Fruit fly (Drosophila melanogaster) whole organism, prepupa: ENCODE measurements around the gene CG1161.
A peak's percentile ranks its signal among the peaks of the same experiment; 100 is the strongest.

ENCODE experiments used
- CG10631 ChIP-seq: fragments of 200-800 bp; sonication (Bioruptor generic); optimal IDR thresholded peaks from 2 replicates; lab custom pipeline; 2016; ENCODE audit warnings: missing biosample characterization, missing genetic modification characterization
- CG10669 ChIP-seq: fragments of 200-800 bp; sonication (Bioruptor generic); optimal IDR thresholded peaks from 3 replicates; lab custom pipeline; 2018; ENCODE audit warnings: missing biosample characterization, mild to moderate bottlenecking, missing genetic modification characterization, moderate library complexity
- CG11762 ChIP-seq: fragments of 200-800 bp; sonication (Bioruptor generic); optimal IDR thresholded peaks from 3 replicates; lab custom pipeline; 2016; ENCODE audit warnings: missing biosample characterization, missing genetic modification characterization; ENCODE audit not compliant: insufficient read depth
- CG11902 ChIP-seq: fragments of 200-800 bp; sonication (Bioruptor generic); optimal IDR thresholded peaks from 3 replicates; lab custom pipeline; 2016; ENCODE audit warnings: missing biosample characterization, missing genetic modification characterization
- CG15336 ChIP-seq: fragments of 200-800 bp; sonication (Bioruptor generic); IDR thresholded peaks from 2 replicates; pipeline ENCODE4 v1.3.6; 2022; ENCODE audit warnings: missing biosample characterization, missing genetic modification characterization
- CG1621 ChIP-seq: fragments of 200-800 bp; sonication (Bioruptor generic); optimal IDR thresholded peaks from 3 replicates; lab custom pipeline; 2018; ENCODE audit warnings: missing biosample characterization, mild to moderate bottlenecking, missing genetic modification characterization
- CG3032 ChIP-seq: fragments of 200-800 bp; optimal IDR thresholded peaks from 2 replicates; lab custom pipeline; 2019; ENCODE audit warnings: missing biosample characterization, mild to moderate bottlenecking, missing genetic modification characterization, moderate library complexity
- CG32006 ChIP-seq: fragments of 200-800 bp; sonication (Bioruptor generic); optimal IDR thresholded peaks from 3 replicates; lab custom pipeline; 2017; ENCODE audit warnings: missing biosample characterization, mild to moderate bottlenecking, missing genetic modification characterization
- CG34406 ChIP-seq: fragments of 200-800 bp; sonication (Bioruptor generic); optimal IDR thresholded peaks from 3 replicates; lab custom pipeline; 2016; ENCODE audit warnings: missing biosample characterization, missing genetic modification characterization
- CG3919 ChIP-seq: fragments of 200-800 bp; sonication (Bioruptor generic); optimal IDR thresholded peaks from 3 replicates; lab custom pipeline; 2016; ENCODE audit warnings: missing biosample characterization, missing genetic modification characterization
- CG4318 ChIP-seq: fragments of 200-800 bp; sonication (Bioruptor generic); optimal IDR thresholded peaks from 3 replicates; lab custom pipeline; 2017; ENCODE audit warnings: missing biosample characterization, mild to moderate bottlenecking, missing genetic modification characterization
- CG6163 ChIP-seq: fragments of 200-800 bp; sonication (Bioruptor generic); IDR thresholded peaks from 3 replicates; pipeline ENCODE4 v1.3.6; 2022; ENCODE audit warnings: missing biosample characterization, missing genetic modification characterization
- CG6276 ChIP-seq: fragments of 200-800 bp; sonication (Bioruptor generic); optimal IDR thresholded peaks from 2 replicates; lab custom pipeline; 2017; ENCODE audit warnings: missing biosample characterization, mild to moderate bottlenecking, missing genetic modification characterization
- CG6792 ChIP-seq: fragments of 200-800 bp; sonication (Bioruptor generic); optimal IDR thresholded peaks from 3 replicates; lab custom pipeline; 2016; ENCODE audit warnings: missing biosample characterization, missing genetic modification characterization
- CG6808 ChIP-seq: fragments of 200-800 bp; sonication (Bioruptor generic); optimal IDR thresholded peaks from 3 replicates; lab custom pipeline; 2017; ENCODE audit warnings: missing biosample characterization, missing genetic modification characterization, mild to moderate bottlenecking, moderate library complexity, missing genetic modification reagents
- CG7368 ChIP-seq: fragments of 200-800 bp; sonication (Bioruptor generic); optimal IDR thresholded peaks from 3 replicates; lab custom pipeline; 2016; ENCODE audit warnings: missing biosample characterization, missing genetic modification characterization
- CG8119 ChIP-seq: fragments of 200-800 bp; sonication (Bioruptor generic); IDR thresholded peaks from 3 replicates; pipeline ENCODE4 v1.3.6; 2022; ENCODE audit warnings: missing biosample characterization, missing genetic modification characterization
- CG8319 ChIP-seq: fragments of 200-800 bp; sonication (Bioruptor generic); optimal IDR thresholded peaks from 3 replicates; lab custom pipeline; 2016; ENCODE audit warnings: missing biosample characterization, missing genetic modification characterization
- CG8632 ChIP-seq: fragments of 200-800 bp; sonication (Bioruptor generic); optimal IDR thresholded peaks from 3 replicates; lab custom pipeline; 2016; ENCODE audit warnings: missing biosample characterization, missing genetic modification characterization
- Eip75B ChIP-seq: fragments of 200-800 bp; sonication (Bioruptor generic); optimal IDR thresholded peaks from 3 replicates; lab custom pipeline; 2016; ENCODE audit warnings: missing biosample characterization, missing genetic modification characterization
- Eip78C ChIP-seq: fragments of 200-800 bp; sonication (Bioruptor generic); peaks from one replicate; lab custom pipeline; 2016; ENCODE audit warnings: missing biosample characterization, missing genetic modification characterization
- Ets96B ChIP-seq: fragments of 200-800 bp; optimal IDR thresholded peaks from 2 replicates; lab custom pipeline; 2019; ENCODE audit warnings: missing biosample characterization, mild to moderate bottlenecking, missing genetic modification characterization, moderate library complexity
- Gug ChIP-seq: fragments of 200-800 bp; sonication (Bioruptor generic); IDR thresholded peaks from 2 replicates; pipeline ENCODE4 v1.3.6; 2022; ENCODE audit warnings: missing biosample characterization, missing genetic modification characterization
- Hr39 ChIP-seq: fragments of 200-800 bp; sonication (Bioruptor generic); optimal IDR thresholded peaks from 2 replicates; lab custom pipeline; 2016; ENCODE audit warnings: missing biosample characterization, missing genetic modification characterization
- Hr4 ChIP-seq: fragments of 200-800 bp; sonication (Bioruptor generic); optimal IDR thresholded peaks from 3 replicates; lab custom pipeline; 2016; ENCODE audit warnings: missing biosample characterization, missing genetic modification characterization
- Lpt ChIP-seq: fragments of 200-800 bp; sonication (Bioruptor generic); optimal IDR thresholded peaks from 3 replicates; lab custom pipeline; 2016; ENCODE audit warnings: missing biosample characterization, missing genetic modification characterization
- Met ChIP-seq: fragments of 200-800 bp; sonication (Bioruptor generic); optimal IDR thresholded peaks from 3 replicates; lab custom pipeline; 2016; ENCODE audit warnings: missing biosample characterization, missing genetic modification characterization
- OdsH ChIP-seq: fragments of 200-800 bp; sonication (Bioruptor generic); optimal IDR thresholded peaks from 3 replicates; lab custom pipeline; 2016; ENCODE audit warnings: missing biosample characterization, missing genetic modification characterization
- Smox ChIP-seq: fragments of 200-800 bp; sonication (Bioruptor generic); optimal IDR thresholded peaks from 3 replicates; lab custom pipeline; 2016; ENCODE audit warnings: missing biosample characterization, missing genetic modification characterization
- Sox102F ChIP-seq: fragments of 200-800 bp; sonication (Bioruptor generic); optimal IDR thresholded peaks from 2 replicates; lab custom pipeline; 2016; ENCODE audit warnings: missing biosample characterization, mild to moderate bottlenecking, missing genetic modification characterization
- Sox14 ChIP-seq: fragments of 200-800 bp; sonication (Bioruptor generic); optimal IDR thresholded peaks from 3 replicates; lab custom pipeline; 2016; ENCODE audit warnings: missing biosample characterization, missing genetic modification characterization
- Sox15 ChIP-seq: fragments of 200-800 bp; sonication (Bioruptor generic); optimal IDR thresholded peaks from 3 replicates; lab custom pipeline; 2016; ENCODE audit warnings: missing biosample characterization, missing genetic modification characterization
- achi ChIP-seq: fragments of 200-800 bp; sonication (Bioruptor generic); optimal IDR thresholded peaks from 3 replicates; lab custom pipeline; 2016; ENCODE audit warnings: missing biosample characterization, missing genetic modification characterization
- acj6 ChIP-seq: fragments of 200-800 bp; sonication (Bioruptor generic); optimal IDR thresholded peaks from 3 replicates; lab custom pipeline; 2016; ENCODE audit warnings: missing biosample characterization, missing genetic modification characterization
- cyc ChIP-seq: fragments of 200-800 bp; sonication (Bioruptor generic); optimal IDR thresholded peaks from 3 replicates; lab custom pipeline; 2016; ENCODE audit warnings: missing biosample characterization, missing genetic modification characterization
- dac ChIP-seq: fragments of 200-800 bp; sonication (Bioruptor generic); optimal IDR thresholded peaks from 2 replicates; lab custom pipeline; 2017; ENCODE audit warnings: missing biosample characterization, mild to moderate bottlenecking, missing genetic modification characterization
- eg ChIP-seq: fragments of 200-800 bp; sonication (Bioruptor generic); IDR thresholded peaks from 3 replicates; pipeline ENCODE4 v1.3.6; 2022; ENCODE audit warnings: missing biosample characterization, missing genetic modification characterization
- esn ChIP-seq: fragments of 200-800 bp; sonication (Bioruptor generic); optimal IDR thresholded peaks from 2 replicates; lab custom pipeline; 2016; ENCODE audit warnings: missing biosample characterization, mild to moderate bottlenecking, missing genetic modification characterization, moderate library complexity
- fd59A ChIP-seq: fragments of 200-800 bp; sonication (Bioruptor generic); optimal IDR thresholded peaks from 2 replicates; lab custom pipeline; 2017; ENCODE audit warnings: missing biosample characterization, mild to moderate bottlenecking, missing genetic modification characterization, missing genetic modification reagents
- fkh ChIP-seq: fragments of 200-800 bp; sonication (Bioruptor generic); optimal IDR thresholded peaks from 3 replicates; lab custom pipeline; 2017; ENCODE audit warnings: missing biosample characterization, mild to moderate bottlenecking, missing genetic modification characterization, moderate library complexity
- lz ChIP-seq: fragments of 200-800 bp; sonication (Bioruptor generic); optimal IDR thresholded peaks from 3 replicates; lab custom pipeline; 2016; ENCODE audit warnings: missing biosample characterization, missing genetic modification characterization
- net ChIP-seq: fragments of 200-800 bp; sonication (Bioruptor generic); optimal IDR thresholded peaks from 3 replicates; lab custom pipeline; 2016; ENCODE audit warnings: missing biosample characterization, missing genetic modification characterization
- pdm3 ChIP-seq: fragments of 200-800 bp; sonication (Bioruptor generic); optimal IDR thresholded peaks from 3 replicates; lab custom pipeline; 2016; ENCODE audit warnings: missing biosample characterization, missing genetic modification characterization
- salr ChIP-seq, 2 experiments: fragments of 200-800 bp; sonication (Bioruptor generic); optimal IDR thresholded peaks; 3 replicates each; lab custom pipeline; 2016 to 2018; ENCODE audit warnings: missing biosample characterization in 2 of 2, missing genetic modification characterization in 2 of 2, mild to moderate bottlenecking in 1 of 2
- spab ChIP-seq: fragments of 200-800 bp; sonication (Bioruptor generic); optimal IDR thresholded peaks from 2 replicates; lab custom pipeline; 2017; ENCODE audit warnings: missing biosample characterization, mild to moderate bottlenecking, missing genetic modification characterization, missing genetic modification reagents
- svp ChIP-seq: fragments of 200-800 bp; sonication (Bioruptor generic); peaks from one replicate; lab custom pipeline; 2016; ENCODE audit warnings: missing biosample characterization, missing genetic modification characterization
- topi ChIP-seq: fragments of 200-800 bp; sonication (Bioruptor generic); optimal IDR thresholded peaks from 3 replicates; lab custom pipeline; 2016; ENCODE audit warnings: missing biosample characterization, missing genetic modification characterization
- vri ChIP-seq: fragments of 200-800 bp; sonication (Bioruptor generic); optimal IDR thresholded peaks from 3 replicates; lab custom pipeline; 2016; ENCODE audit warnings: missing biosample characterization, mild to moderate bottlenecking, missing genetic modification characterization

CG1161 gene

DNA sequence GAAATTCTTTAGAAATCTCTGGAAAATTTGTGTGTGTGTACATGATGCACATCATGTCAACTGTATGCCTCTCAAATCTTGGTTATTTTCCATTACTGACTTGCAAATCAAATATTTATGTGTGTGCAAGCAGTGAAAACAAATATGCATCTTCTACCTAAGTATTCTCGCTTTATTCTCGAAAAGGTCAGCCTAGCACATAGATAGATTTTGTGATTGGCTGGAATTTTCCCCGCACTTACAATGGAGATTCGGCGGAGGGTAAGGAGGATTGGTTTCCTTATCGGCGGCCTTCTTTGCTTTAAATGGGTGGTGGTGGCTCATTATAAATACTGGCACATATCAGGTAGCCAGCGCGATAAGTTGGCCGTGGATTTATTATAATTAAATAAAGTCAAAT lies 27.0 kb upstream of the CG1161 start:
- TF ChIP-seq CG6808 (GFP tag; lab: Kevin White, UChicago) (no peak), CG10669 (no peak), Met (GFP tag; lab: Kevin White, UChicago) (no peak), CG1621 (tag; lab: Kevin White, UChicago) (no peak), Eip78C (GFP tag; lab: Kevin White, UChicago) (peak; percentile 9), CG6792 (GFP tag; lab: Kevin White, UChicago) (no peak), Gug (GFP tag; lab: Robert Waterston, UW) (no peak), lz (GFP tag; lab: Kevin White, UChicago) (no peak), fkh (peak; percentile 62), CG7368 (GFP tag; lab: Kevin White, UChicago) (no peak), svp (GFP tag; lab: Kevin White, UChicago) (peak; percentile 81), Lpt (no peak), esn (no peak), CG8632 (GFP tag; lab: Kevin White, UChicago) (no peak), CG8119 (no peak), OdsH (GFP tag; lab: Kevin White, UChicago) (no peak), CG3919 (GFP tag; lab: Kevin White, UChicago) (no peak), fd59A (GFP tag; lab: Kevin White, UChicago) (no peak), CG10631 (GFP tag; lab: Kevin White, UChicago) (no peak), CG32006 (no peak)

DNA sequence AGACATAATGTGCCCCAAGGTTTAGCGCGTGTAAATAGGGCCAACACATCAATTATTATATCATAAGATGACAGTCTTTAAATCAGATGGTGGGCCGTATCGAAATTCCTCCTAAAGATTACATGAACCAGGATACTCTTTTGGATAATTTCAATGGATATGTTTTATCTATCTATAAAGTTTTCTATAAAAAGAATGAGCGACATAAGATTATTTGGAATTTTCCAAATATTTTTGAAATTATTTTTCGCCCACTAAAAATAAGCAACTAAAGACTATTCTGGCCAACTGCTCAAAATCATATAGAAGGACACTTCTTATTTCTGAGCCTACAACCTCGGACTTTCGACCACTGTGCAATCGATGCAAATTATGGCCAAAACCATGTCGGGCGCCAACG lies 24.6 kb upstream of the CG1161 start:
- TF ChIP-seq CG8119 (peak; percentile 58; the same call in 1 of the 3 replicates), Eip78C (GFP tag; lab: Kevin White, UChicago) (peak; percentile 90), cyc (GFP tag; lab: Kevin White, UChicago) (no peak), OdsH (GFP tag; lab: Kevin White, UChicago) (peak; percentile 47), CG3032 (peak; percentile 17), net (GFP tag; lab: Kevin White, UChicago) (no peak), vri (GFP tag; lab: Kevin White, UChicago) (no peak), dac (GFP tag; lab: Kevin White, UChicago) (peak; percentile 25), Eip75B (GFP tag; lab: Kevin White, UChicago) (peak; percentile 3), pdm3 (GFP tag; lab: Kevin White, UChicago) (peak; percentile 30), CG32006 (peak; percentile 77), CG8319 (GFP tag; lab: Kevin White, UChicago) (no peak), Gug (GFP tag; lab: Robert Waterston, UW) (no peak), topi (GFP tag; lab: Kevin White, UChicago) (no peak), Met (GFP tag; lab: Kevin White, UChicago) (peak; percentile 8), CG34406 (no peak), CG10631 (GFP tag; lab: Kevin White, UChicago) (peak; percentile 50), CG15336 (no peak; the same call in 1 of the 2 replicates), Smox (GFP tag; lab: Kevin White, UChicago) (no peak), acj6 (GFP tag; lab: Kevin White, UChicago) (peak; percentile 39), Sox15 (no peak), Hr4 (GFP tag; lab: Kevin White, UChicago) (peak; percentile 74), svp (GFP tag; lab: Kevin White, UChicago) (no peak), CG6792 (GFP tag; lab: Kevin White, UChicago) (peak; percentile 9), spab (GFP tag; lab: Kevin White, UChicago) (peak; percentile 33), lz (GFP tag; lab: Kevin White, UChicago) (peak; percentile 29), CG10669 (peak; percentile 12), Hr39 (GFP tag; lab: Kevin White, UChicago) (peak; percentile 4), CG11902 (GFP tag; lab: Kevin White, UChicago) (no peak), CG6163 (GFP tag; lab: Robert Waterston, UW) (peak; percentile 39; the same call in 1 of the 3 replicates), CG6808 (GFP tag; lab: Kevin White, UChicago) (no peak), CG4318 (GFP tag; lab: Kevin White, UChicago) (peak; percentile 62), Ets96B (tag; lab: Kevin White, UChicago) (peak; percentile 52), CG11762 (no peak), Sox14 (GFP tag; lab: Kevin White, UChicago) (no peak), CG6276 (GFP tag; lab: Kevin White, UChicago) (peak; percentile 1), salr (GFP tag; optimal IDR thresholded peaks at IDR 0.05; lab: Kevin White, UChicago) (peak in 1 of 2 experiments; percentile 44), achi (GFP tag; lab: Kevin White, UChicago) (peak; percentile 31), fkh (no peak), Lpt (no peak), eg (0 out of 3 replicates have a peak, but pooled peaks have one; percentile 27), CG3919 (GFP tag; lab: Kevin White, UChicago) (peak; percentile 19), esn (peak; percentile 19), CG8632 (GFP tag; lab: Kevin White, UChicago) (no peak), Sox102F (GFP tag; lab: Kevin White, UChicago) (no peak)
- TF ChIP-seq, all 60 proteins: peak for 26
